Worm (Caenorhabditis elegans) whole organism, L4/young adult: ENCODE measurements around the gene mlc-4.

Experiments
- W03F9.2 ChIP-seq: fragments of 150-350 bp; optimal IDR thresholded peaks from 2 replicates; lab custom pipeline; 2014; ENCODE audit warnings: missing biosample characterization, missing genetic modification characterization
- dao-5 ChIP-seq: sonication (generic microtip); optimal IDR thresholded peaks from 2 replicates; lab custom pipeline; 2016; ENCODE audit warnings: missing genotype, missing genetic modification characterization, moderate library complexity, missing compliant biosample characterization

- no peak for TF ChIP-seq dao-5
- no peak for TF ChIP-seq W03F9.2 (tag; lab: Kevin White, UChicago)
Measured at ce11 chrIII:3360067-3360466, 33.5 kb downstream of the mlc-4 start.
